Worm (Caenorhabditis elegans) whole organism, L2 larva: ENCODE results near the gene C25H3.11.

ENCODE experiments used
- ama-1 ChIP-seq: fragments of 150-350 bp; optimal IDR thresholded peaks from 2 replicates; lab custom pipeline; 2018; ENCODE audit warnings: inconsistent platforms
- ceh-16 ChIP-seq: fragments of 150-350 bp; optimal IDR thresholded peaks from 2 replicates; lab custom pipeline; 2014; ENCODE audit warnings: missing biosample characterization, missing genetic modification characterization
- lin-13 ChIP-seq: fragments of 150-350 bp; optimal IDR thresholded peaks from 2 replicates; lab custom pipeline; 2014; ENCODE audit warnings: missing biosample characterization, missing genetic modification reagents, missing genetic modification characterization
- mdl-1 ChIP-seq, 2 experiments: fragments of 150-350 bp in 1 of 2; sonication (generic microtip) in 1 of 2; optimal IDR thresholded peaks; 2 replicates each; lab custom pipeline; 2017; ENCODE audit warnings: missing biosample characterization in 2 of 2, missing genetic modification characterization in 2 of 2

DNA sequence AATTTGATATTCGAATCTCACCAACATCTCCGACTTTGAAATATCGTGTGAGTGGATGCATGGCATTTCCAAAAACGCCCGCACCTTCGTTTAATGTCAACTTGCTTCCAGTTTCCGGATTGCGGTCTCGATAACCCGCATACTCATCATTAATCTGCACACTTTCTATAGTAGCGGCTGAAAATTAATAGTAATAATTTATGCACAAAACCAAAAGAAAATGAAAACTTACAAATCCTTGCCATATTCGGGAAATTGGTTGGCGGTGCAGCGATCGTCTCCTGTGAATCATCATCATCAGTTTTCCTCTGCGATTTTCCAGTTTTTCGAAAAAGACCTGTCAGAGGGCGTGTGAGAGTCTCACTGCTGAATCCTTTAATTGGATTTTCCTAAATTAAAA lies 28.7 kb downstream of the C25H3.11 start:
- TF ChIP-seq ceh-16 (tag; lab: Kevin White, UChicago), result no peak
- TF ChIP-seq mdl-1 (tag; optimal IDR thresholded peaks at IDR 0.05; lab: Kevin White, UChicago), result no peak
- no peak for TF ChIP-seq ama-1 (lab: Kevin White, UChicago)
- no peak for TF ChIP-seq lin-13 (GFP tag; lab: Kevin White, UChicago)
